Comparison of ENCODE assay signal across 1 fruit fly cellular context in genomic region chrX:16448252-16449191, dm6.
TF ChIP-seq lines count a peak whose summit lies in the region.

TSS of gene CG34015 (minus strand) at chrX:16448302.
TSS of gene eIF4H1 (plus strand) at chrX:16448665.

TF ChIP-seq in whole organism, embryonic, 481 proteins besides CTCF, POLR2A, EP300 and RAD21 (continued from another document and continues in another):
- no peak for TF ChIP-seq lov (optimal IDR thresholded peaks at IDR 0.05; lab: Kevin White, UChicago)
- TF ChIP-seq lov (GFP tag; IDR thresholded peaks at IDR 0.05; lab: Robert Waterston, UW): no peak
- TF ChIP-seq Xbp1 (GFP tag; optimal IDR thresholded peaks at IDR 0.05; lab: Kevin White, UChicago): no peak
- TF ChIP-seq slou (GFP tag; optimal IDR thresholded peaks at IDR 0.05; lab: Kevin White, UChicago): no peak
- TF ChIP-seq twi (tag; optimal IDR thresholded peaks at IDR 0.05; lab: Kevin White, UChicago): no peak
- TF ChIP-seq Med (GFP tag; lab: Kevin White, UChicago): peak; percentile 53
- TF ChIP-seq Meics (GFP tag; optimal IDR thresholded peaks at IDR 0.05; lab: Kevin White, UChicago): no peak
- no peak for TF ChIP-seq dmrt99B (tag; optimal IDR thresholded peaks at IDR 0.05; lab: Kevin White, UChicago)
- peak; percentile 50; the same call in 1 of the 2 replicates for TF ChIP-seq inv (GFP tag; IDR thresholded peaks at IDR 0.05; lab: Robert Waterston, UW; ENCODE audit: partially characterized antibody)
- no peak for TF ChIP-seq repo (GFP tag; optimal IDR thresholded peaks at IDR 0.05; lab: Kevin White, UChicago)
- no peak for TF ChIP-seq eve (GFP tag; optimal IDR thresholded peaks at IDR 0.05; lab: Kevin White, UChicago)
- peak; percentile 11; the same call in 1 of the 2 replicates for TF ChIP-seq bbx (GFP tag; IDR thresholded peaks at IDR 0.05; lab: Robert Waterston, UW; ENCODE audit: partially characterized antibody)
- TF ChIP-seq pzg (GFP tag; optimal IDR thresholded peaks at IDR 0.05; lab: Kevin White, UChicago): peak; percentile 78
- TF ChIP-seq hkb (optimal IDR thresholded peaks at IDR 0.05; lab: Kevin White, UChicago): no peak
- no peak for TF ChIP-seq hkb (GFP tag; IDR thresholded peaks at IDR 0.05; lab: Robert Waterston, UW)
- TF ChIP-seq rib (GFP tag; IDR thresholded peaks at IDR 0.05; lab: Robert Waterston, UW): no peak; the same call in 1 of the 2 replicates
- TF ChIP-seq Drgx (GFP tag; IDR thresholded peaks at IDR 0.05; lab: Robert Waterston, UW): peak; percentile 74
- peak; percentile 76 for TF ChIP-seq Dll (GFP tag; IDR thresholded peaks at IDR 0.05; lab: Robert Waterston, UW; ENCODE audit: partially characterized antibody)
- TF ChIP-seq CG10565 (GFP tag; optimal IDR thresholded peaks at IDR 0.05; lab: Kevin White, UChicago): no peak
- TF ChIP-seq CG33213 (GFP tag; optimal IDR thresholded peaks at IDR 0.05; lab: Kevin White, UChicago): peak; percentile 35
- no peak for TF ChIP-seq Atf6 (GFP tag; IDR thresholded peaks at IDR 0.05; lab: Robert Waterston, UW)
- TF ChIP-seq sc (optimal IDR thresholded peaks at IDR 0.05; lab: Kevin White, UChicago): no peak
- TF ChIP-seq sc (GFP tag; optimal IDR thresholded peaks at IDR 0.05; lab: Kevin White, UChicago): no peak
- no peak for TF ChIP-seq danr (GFP tag; IDR thresholded peaks at IDR 0.05; lab: Robert Waterston, UW)
- no peak for TF ChIP-seq ham (GFP tag; IDR thresholded peaks at IDR 0.05; lab: Robert Waterston, UW)
- TF ChIP-seq Hsf (GFP tag; optimal IDR thresholded peaks at IDR 0.05; lab: Kevin White, UChicago): no peak
- no peak for TF ChIP-seq tup (GFP tag; optimal IDR thresholded peaks at IDR 0.05; lab: Kevin White, UChicago)
- no peak for TF ChIP-seq nerfin-1 (tag; optimal IDR thresholded peaks at IDR 0.05; lab: Kevin White, UChicago)
- no peak for TF ChIP-seq az2 (GFP tag; optimal IDR thresholded peaks at IDR 0.05; lab: Kevin White, UChicago)
- TF ChIP-seq Dek (tag; optimal IDR thresholded peaks at IDR 0.05; lab: Kevin White, UChicago): no peak
- no peak for TF ChIP-seq CG16779 (GFP tag; IDR thresholded peaks at IDR 0.05; lab: Robert Waterston, UW)
- TF ChIP-seq CG12769 (tag; optimal IDR thresholded peaks at IDR 0.05; lab: Kevin White, UChicago): no peak
- TF ChIP-seq sr (GFP tag; IDR thresholded peaks at IDR 0.05; lab: Robert Waterston, UW): no peak
- no peak for TF ChIP-seq esg (GFP tag; conservative IDR thresholded peaks at IDR 0.05; lab: Robert Waterston, UW)
- TF ChIP-seq Side (GFP tag; optimal IDR thresholded peaks at IDR 0.05; lab: Kevin White, UChicago): no peak
- no peak for TF ChIP-seq Kr (GFP tag; optimal IDR thresholded peaks at IDR 0.05; lab: Kevin White, UChicago)
- peak; percentile 10 for TF ChIP-seq Nf-YC (tag; optimal IDR thresholded peaks at IDR 0.05; lab: Kevin White, UChicago)
- TF ChIP-seq so (GFP tag; IDR thresholded peaks at IDR 0.05; lab: Robert Waterston, UW): no peak
- no peak for TF ChIP-seq CG10543 (GFP tag; optimal IDR thresholded peaks at IDR 0.05; lab: Kevin White, UChicago)
- TF ChIP-seq nom (GFP tag; optimal IDR thresholded peaks at IDR 0.05; lab: Kevin White, UChicago): peak; percentile 89
- TF ChIP-seq Hand (GFP tag; optimal IDR thresholded peaks at IDR 0.05; lab: Kevin White, UChicago): no peak
- TF ChIP-seq CG11696 (GFP tag; IDR thresholded peaks at IDR 0.05; lab: Robert Waterston, UW): no peak
- no peak for TF ChIP-seq grau (tag; optimal IDR thresholded peaks at IDR 0.05; lab: Kevin White, UChicago)
- peak; percentile 17 for TF ChIP-seq CG34376 (GFP tag; optimal IDR thresholded peaks at IDR 0.05; lab: Kevin White, UChicago)
- no peak for TF ChIP-seq Doc2 (GFP tag; IDR thresholded peaks at IDR 0.05; lab: Robert Waterston, UW)
- peak; percentile 52 for TF ChIP-seq trem (tag; optimal IDR thresholded peaks at IDR 0.05; lab: Kevin White, UChicago)
- TF ChIP-seq HmgD (GFP tag; optimal IDR thresholded peaks at IDR 0.05; lab: Kevin White, UChicago): no peak
- TF ChIP-seq pb (GFP tag; optimal IDR thresholded peaks at IDR 0.05; lab: Kevin White, UChicago): no peak
- peak; percentile 34 for TF ChIP-seq CG30020 (tag; optimal IDR thresholded peaks at IDR 0.05; lab: Kevin White, UChicago)
- TF ChIP-seq CG34224 (GFP tag; IDR thresholded peaks at IDR 0.05; lab: Robert Waterston, UW; ENCODE audit: partially characterized antibody): peak; percentile 22; the same call in 1 of the 3 replicates
- TF ChIP-seq CG32532 (GFP tag; IDR thresholded peaks at IDR 0.05; lab: Robert Waterston, UW): no peak
- TF ChIP-seq dmrt11E (tag; optimal IDR thresholded peaks at IDR 0.05; lab: Kevin White, UChicago): no peak
- no peak for TF ChIP-seq CG2889 (GFP tag; IDR thresholded peaks at IDR 0.05; lab: Robert Waterston, UW)
- no peak for TF ChIP-seq CG13775 (GFP tag; optimal IDR thresholded peaks at IDR 0.05; lab: Kevin White, UChicago)
- TF ChIP-seq CG14014 (GFP tag; IDR thresholded peaks at IDR 0.05; lab: Robert Waterston, UW): no peak
- TF ChIP-seq Max (GFP tag; optimal IDR thresholded peaks at IDR 0.05; lab: Kevin White, UChicago): peak; percentile 52
- TF ChIP-seq sqz (GFP tag; optimal IDR thresholded peaks at IDR 0.05; lab: Kevin White, UChicago): peak; percentile 97
- TF ChIP-seq Eip74EF (GFP tag; optimal IDR thresholded peaks at IDR 0.05; lab: Kevin White, UChicago): no peak
- no peak for TF ChIP-seq slbo (GFP tag; IDR thresholded peaks at IDR 0.05; lab: Robert Waterston, UW)
- no peak for TF ChIP-seq HHEX (GFP tag; optimal IDR thresholded peaks at IDR 0.05; lab: Kevin White, UChicago)
- TF ChIP-seq ab (GFP tag; optimal IDR thresholded peaks at IDR 0.05; lab: Kevin White, UChicago): no peak
- no peak for TF ChIP-seq Ets65A (GFP tag; lab: Kevin White, UChicago)
- peak; percentile 2 for TF ChIP-seq CG18262 (tag; optimal IDR thresholded peaks at IDR 0.05; lab: Kevin White, UChicago)
- TF ChIP-seq pum (GFP tag; optimal IDR thresholded peaks at IDR 0.05; lab: Kevin White, UChicago): no peak
- no peak for TF ChIP-seq CG31224 (GFP tag; IDR thresholded peaks at IDR 0.05; lab: Robert Waterston, UW)
- no peak for TF ChIP-seq ems (GFP tag; optimal IDR thresholded peaks at IDR 0.05; lab: Kevin White, UChicago)
- TF ChIP-seq fu2 (GFP tag; optimal IDR thresholded peaks at IDR 0.05; lab: Kevin White, UChicago): no peak
- no peak for TF ChIP-seq CG11504 (tag; optimal IDR thresholded peaks at IDR 0.05; lab: Kevin White, UChicago)
- TF ChIP-seq CG17186 (GFP tag; optimal IDR thresholded peaks at IDR 0.05; lab: Kevin White, UChicago): no peak
- TF ChIP-seq Six4 (GFP tag; optimal IDR thresholded peaks at IDR 0.05; lab: Kevin White, UChicago): no peak
- TF ChIP-seq CG6854 (GFP tag; optimal IDR thresholded peaks at IDR 0.05; lab: Kevin White, UChicago): peak; percentile 16
- TF ChIP-seq E2f1 (GFP tag; IDR thresholded peaks at IDR 0.05; lab: Robert Waterston, UW): no peak
- TF ChIP-seq Rfx (GFP tag; IDR thresholded peaks at IDR 0.05; lab: Robert Waterston, UW): no peak
- peak; percentile 55 for TF ChIP-seq CG12659 (GFP tag; optimal IDR thresholded peaks at IDR 0.05; lab: Kevin White, UChicago)
- no peak for TF ChIP-seq NC2α (GFP tag; optimal IDR thresholded peaks at IDR 0.05; lab: Kevin White, UChicago)
- no peak for TF ChIP-seq mam (GFP tag; optimal IDR thresholded peaks at IDR 0.05; lab: Kevin White, UChicago)
- TF ChIP-seq PHDP (tag; optimal IDR thresholded peaks at IDR 0.05; lab: Kevin White, UChicago): no peak
- peak; percentile 100 for TF ChIP-seq CG14710 (tag; optimal IDR thresholded peaks at IDR 0.05; lab: Kevin White, UChicago)
- TF ChIP-seq CG7271 (tag; optimal IDR thresholded peaks at IDR 0.05; lab: Kevin White, UChicago): no peak
- TF ChIP-seq Rx (GFP tag; IDR thresholded peaks at IDR 0.05; lab: Robert Waterston, UW): no peak
- no peak for TF ChIP-seq CG9437 (GFP tag; optimal IDR thresholded peaks at IDR 0.05; lab: Kevin White, UChicago)
- TF ChIP-seq CG1602 (GFP tag; optimal IDR thresholded peaks at IDR 0.05; lab: Kevin White, UChicago): no peak
- no peak for TF ChIP-seq CG4854 (GFP tag; optimal IDR thresholded peaks at IDR 0.05; lab: Kevin White, UChicago)
- TF ChIP-seq CG3065 (GFP tag; optimal IDR thresholded peaks at IDR 0.05; lab: Kevin White, UChicago): no peak
- peak; percentile 49; the same call in 1 of the 2 replicates for TF ChIP-seq CG32772 (GFP tag; IDR thresholded peaks at IDR 0.05; lab: Robert Waterston, UW)
- peak; percentile 21 for TF ChIP-seq NC2β (GFP tag; optimal IDR thresholded peaks at IDR 0.05; lab: Kevin White, UChicago)
- TF ChIP-seq CG2116 (GFP tag; optimal IDR thresholded peaks at IDR 0.05; lab: Kevin White, UChicago): peak; percentile 92
- TF ChIP-seq phol (tag; optimal IDR thresholded peaks at IDR 0.05; lab: Kevin White, UChicago): peak; percentile 68
- TF ChIP-seq Lhr (GFP tag; optimal IDR thresholded peaks at IDR 0.05; lab: Kevin White, UChicago): peak; percentile 26
- no peak for TF ChIP-seq CG2120 (GFP tag; optimal IDR thresholded peaks at IDR 0.05; lab: Kevin White, UChicago)
- TF ChIP-seq yki (optimal IDR thresholded peaks at IDR 0.05; lab: Kevin White, UChicago): no peak
- no peak for TF ChIP-seq insv (GFP tag; optimal IDR thresholded peaks at IDR 0.05; lab: Kevin White, UChicago)
- TF ChIP-seq Nf-YB (GFP tag; optimal IDR thresholded peaks at IDR 0.05; lab: Kevin White, UChicago): no peak
- no peak for TF ChIP-seq CG13624 (GFP tag; optimal IDR thresholded peaks at IDR 0.05; lab: Kevin White, UChicago)
- TF ChIP-seq kni (GFP tag; optimal IDR thresholded peaks at IDR 0.05; lab: Kevin White, UChicago): no peak
- TF ChIP-seq Sox100B (GFP tag; optimal IDR thresholded peaks at IDR 0.05; lab: Kevin White, UChicago): no peak
- TF ChIP-seq Bgb (GFP tag; IDR thresholded peaks at IDR 0.05; lab: Robert Waterston, UW; ENCODE audit: partially characterized antibody): peak; percentile 66
- TF ChIP-seq YL-1 (GFP tag; optimal IDR thresholded peaks at IDR 0.05; lab: Kevin White, UChicago): peak; percentile 76
- no peak for TF ChIP-seq NK7.1 (GFP tag; optimal IDR thresholded peaks at IDR 0.05; lab: Kevin White, UChicago)
- TF ChIP-seq CG6654 (GFP tag; optimal IDR thresholded peaks at IDR 0.05; lab: Kevin White, UChicago): no peak
- TF ChIP-seq Adf1 (GFP tag; IDR thresholded peaks at IDR 0.05; lab: Robert Waterston, UW): peak; percentile 93
- no peak for TF ChIP-seq zfh2 (GFP tag; optimal IDR thresholded peaks at IDR 0.05; lab: Kevin White, UChicago)
- 0 out of 3 replicates have a peak, but pooled peaks have one; percentile 11 for TF ChIP-seq row (GFP tag; IDR thresholded peaks at IDR 0.05; lab: Robert Waterston, UW)
- no peak for TF ChIP-seq CG14441 (GFP tag; IDR thresholded peaks at IDR 0.05; lab: Robert Waterston, UW)
- no peak for TF ChIP-seq CG30403 (GFP tag; optimal IDR thresholded peaks at IDR 0.05; lab: Kevin White, UChicago)
- no peak for TF ChIP-seq CG11247 (GFP tag; IDR thresholded peaks at IDR 0.05; lab: Robert Waterston, UW)
- TF ChIP-seq zfh1 (GFP tag; IDR thresholded peaks at IDR 0.05; lab: Robert Waterston, UW): no peak
- no peak for TF ChIP-seq sim (GFP tag; IDR thresholded peaks at IDR 0.05; lab: Robert Waterston, UW)
- TF ChIP-seq HmgZ (tag; optimal IDR thresholded peaks at IDR 0.05; lab: Kevin White, UChicago): peak; percentile 32
- no peak for TF ChIP-seq salm (tag; optimal IDR thresholded peaks at IDR 0.05; lab: Kevin White, UChicago)
- TF ChIP-seq ranshi (GFP tag; IDR thresholded peaks at IDR 0.05; lab: Robert Waterston, UW): no peak
- TF ChIP-seq CG11093 (GFP tag; IDR thresholded peaks at IDR 0.05; lab: Robert Waterston, UW): no peak
- peak; percentile 69 for TF ChIP-seq Ets97D (GFP tag; optimal IDR thresholded peaks at IDR 0.05; lab: Kevin White, UChicago)
- no peak for TF ChIP-seq tin (GFP tag; optimal IDR thresholded peaks at IDR 0.05; lab: Kevin White, UChicago)
- no peak for TF ChIP-seq ttk (GFP tag; IDR thresholded peaks at IDR 0.05; lab: Robert Waterston, UW)
- TF ChIP-seq wor (GFP tag; IDR thresholded peaks at IDR 0.05; lab: Robert Waterston, UW): no peak
- no peak for TF ChIP-seq disco-r (GFP tag; optimal IDR thresholded peaks at IDR 0.05; lab: Kevin White, UChicago)
- TF ChIP-seq CG18599 (GFP tag; optimal IDR thresholded peaks at IDR 0.05; lab: Kevin White, UChicago): no peak
- no peak for TF ChIP-seq bowl (GFP tag; IDR thresholded peaks at IDR 0.05; lab: Robert Waterston, UW)
- no peak for TF ChIP-seq CG9817 (tag; optimal IDR thresholded peaks at IDR 0.05; lab: Kevin White, UChicago)
- no peak for TF ChIP-seq tx (GFP tag; optimal IDR thresholded peaks at IDR 0.05; lab: Kevin White, UChicago)
- TF ChIP-seq fru (optimal IDR thresholded peaks at IDR 0.05; lab: Kevin White, UChicago): no peak
- no peak for TF ChIP-seq lilli (GFP tag; optimal IDR thresholded peaks at IDR 0.05; lab: Kevin White, UChicago)
- no peak for TF ChIP-seq Gsc (GFP tag; IDR thresholded peaks at IDR 0.05; lab: Robert Waterston, UW)
- no peak for TF ChIP-seq CG1529 (GFP tag; optimal IDR thresholded peaks at IDR 0.05; lab: Kevin White, UChicago)
- no peak; the same call in 1 of the 2 replicates for TF ChIP-seq stc (GFP tag; IDR thresholded peaks at IDR 0.05; lab: Robert Waterston, UW)
- TF ChIP-seq Chrac-16 (GFP tag; optimal IDR thresholded peaks at IDR 0.05; lab: Kevin White, UChicago): no peak
- peak; percentile 85 for TF ChIP-seq CG9797 (GFP tag; optimal IDR thresholded peaks at IDR 0.05; lab: Kevin White, UChicago)
- TF ChIP-seq bsh (GFP tag; optimal IDR thresholded peaks at IDR 0.05; lab: Kevin White, UChicago): peak in 1 of 2 experiments; percentile 88
- TF ChIP-seq tll (GFP tag; optimal IDR thresholded peaks at IDR 0.05; lab: Kevin White, UChicago): no peak
- TF ChIP-seq HLHmδ (GFP tag; optimal IDR thresholded peaks at IDR 0.05; lab: Kevin White, UChicago): no peak
- no peak for TF ChIP-seq kah (GFP tag; optimal IDR thresholded peaks at IDR 0.05; lab: Kevin White, UChicago)
- TF ChIP-seq usp (GFP tag; optimal IDR thresholded peaks at IDR 0.05; lab: Kevin White, UChicago): no peak
- TF ChIP-seq Bdp1 (GFP tag; optimal IDR thresholded peaks at IDR 0.05; lab: Kevin White, UChicago): no peak
- TF ChIP-seq Scr (GFP tag; IDR thresholded peaks at IDR 0.05; lab: Robert Waterston, UW; ENCODE audit: partially characterized antibody): peak; percentile 65
- 0 out of 3 replicates have a peak, but pooled peaks have one; percentile 18 for TF ChIP-seq CG17361 (GFP tag; IDR thresholded peaks at IDR 0.05; lab: Robert Waterston, UW)
- peak; percentile 24 for TF ChIP-seq CoRest (tag; optimal IDR thresholded peaks at IDR 0.05; lab: Kevin White, UChicago)
- TF ChIP-seq CG15601 (tag; optimal IDR thresholded peaks at IDR 0.05; lab: Kevin White, UChicago): peak; percentile 50
- TF ChIP-seq toy (GFP tag; IDR thresholded peaks at IDR 0.05; lab: Robert Waterston, UW): no peak
